Worm (Caenorhabditis elegans) whole organism, L4 larva: Measurements from ENCODE around the gene hizr-1.

Experiments
- Y5F2A.4 ChIP-seq: fragments of 200-800 bp; sonication (Bioruptor generic); optimal IDR thresholded peaks from 2 replicates; lab custom pipeline; 2018; ENCODE audit warnings: mild to moderate bottlenecking, missing genetic modification characterization, missing compliant biosample characterization
- aly-2 ChIP-seq: sonication (generic microtip); optimal IDR thresholded peaks from 2 replicates; lab custom pipeline; 2018; ENCODE audit warnings: missing biosample characterization, missing genetic modification characterization
- ama-1 ChIP-seq: fragments of 150-350 bp; optimal IDR thresholded peaks from 2 replicates; lab custom pipeline; 2014; ENCODE audit warnings: inconsistent platforms, mixed read lengths
- daf-8 ChIP-seq: fragments of 200-800 bp; sonication (Bioruptor generic); IDR thresholded peaks from 2 replicates; pipeline ENCODE4 v1.3.6; 2022; ENCODE audit warnings: missing genetic modification characterization, missing compliant biosample characterization
- dpl-1 ChIP-seq: fragments of 150-350 bp; optimal IDR thresholded peaks from 2 replicates; lab custom pipeline; 2014; ENCODE audit warnings: missing biosample characterization, missing genetic modification reagents, missing genetic modification characterization
- egl-43 ChIP-seq: fragments of 200-800 bp; sonication (Bioruptor generic); IDR thresholded peaks from 2 replicates; pipeline ENCODE4 v1.3.6; 2022; ENCODE audit warnings: missing genetic modification reagents, missing genetic modification characterization, missing compliant biosample characterization
- hlh-11 ChIP-seq: fragments of 200-800 bp; sonication (Bioruptor generic); optimal IDR thresholded peaks from 2 replicates; lab custom pipeline; 2018; ENCODE audit warnings: mild to moderate bottlenecking, missing genetic modification characterization, missing compliant biosample characterization
- lir-3 ChIP-seq: sonication (generic microtip); optimal IDR thresholded peaks from 2 replicates; lab custom pipeline; 2016; ENCODE audit warnings: mild to moderate bottlenecking, missing genetic modification characterization, missing compliant biosample characterization
- nhr-102 ChIP-seq: sonication (generic microtip); optimal IDR thresholded peaks from 2 replicates; lab custom pipeline; 2016; ENCODE audit warnings: mild to moderate bottlenecking, missing genetic modification characterization, moderate library complexity, missing compliant biosample characterization
- unc-62 ChIP-seq, 3 experiments: fragments of 150-350 bp in 1 of 3; sonication (generic microtip); optimal IDR thresholded peaks in 2 of 3; peaks in 1 of 3; 1 replicate in 1 of 3; 2 replicates in 2 of 3; lab custom pipeline; 2014 to 2017; ENCODE audit warnings: missing biosample characterization in 3 of 3, missing genetic modification characterization in 3 of 3, missing genetic modification reagents in 3 of 3, missing genotype in 1 of 3
- zag-1 ChIP-seq: fragments of 150-350 bp; optimal IDR thresholded peaks from 2 replicates; lab custom pipeline; 2014; ENCODE audit warnings: missing biosample characterization, missing genetic modification characterization
- ztf-11 ChIP-seq: fragments of 150-350 bp; optimal IDR thresholded peaks from 2 replicates; lab custom pipeline; 2014; ENCODE audit warnings: missing biosample characterization, missing genetic modification characterization

DNA sequence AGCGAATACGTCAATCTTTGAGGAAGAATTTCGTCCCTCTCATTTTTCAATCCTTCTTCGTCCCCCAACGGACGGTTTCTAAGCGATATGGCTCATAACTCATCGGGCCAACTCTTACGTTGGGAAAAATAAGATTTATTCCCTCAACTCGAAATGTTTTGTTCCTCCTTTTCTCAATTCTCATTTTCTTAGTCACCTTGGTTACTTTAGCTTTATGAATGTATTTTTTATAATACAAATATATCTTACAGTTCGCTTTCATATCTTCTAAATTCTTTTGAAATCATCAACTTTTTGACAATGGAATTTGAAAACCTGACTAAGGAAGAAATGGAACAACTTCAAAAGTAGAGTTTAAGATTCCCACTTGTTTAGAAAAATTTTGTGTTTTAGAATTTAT, 11.3 kb downstream of the hizr-1 start, which contains the start of gene npr-9:
- TF ChIP-seq ama-1 (lab: Kevin White, UChicago) (no peak), ztf-11 (tag; lab: Kevin White, UChicago) (no peak), Y5F2A.4 (no peak), lir-3 (tag; lab: Kevin White, UChicago) (no peak), dpl-1 (no peak), egl-43 (GFP tag; lab: Robert Waterston, UW) (no peak), aly-2 (no peak), hlh-11 (tag; lab: Kevin White, UChicago) (no peak), daf-8 (no peak), zag-1 (tag; lab: Kevin White, UChicago) (no peak), nhr-102 (tag; lab: Kevin White, UChicago) (no peak), unc-62 (GFP tag; optimal IDR thresholded peaks at IDR 0.05 in 1 of 2; lab: Kevin White, UChicago) (peak in 1 of 2 experiments; percentile 13), unc-62 (tag; optimal IDR thresholded peaks at IDR 0.05; lab: Kevin White, UChicago) (no peak)
